Fruit fly (Drosophila melanogaster) whole organism, embryonic: ENCODE results near the gene TotM.

ENCODE experiments used
- Adf1 ChIP-seq: fragments of 200-800 bp; sonication (Bioruptor generic); IDR thresholded peaks from 2 replicates; pipeline ENCODE4 v1.3.6; 2022; ENCODE audit warnings: missing biosample characterization, missing genetic modification characterization
- Atf6 ChIP-seq: fragments of 200-800 bp; sonication (Bioruptor generic); IDR thresholded peaks from 2 replicates; pipeline ENCODE4 v1.3.6; 2022; ENCODE audit warnings: missing biosample characterization, missing genetic modification characterization
- CG10959 ChIP-seq: fragments of 200-800 bp; sonication (Bioruptor generic); IDR thresholded peaks from 2 replicates; pipeline ENCODE4 v1.3.6; 2022; ENCODE audit warnings: missing biosample characterization, missing genetic modification characterization
- CG11456 ChIP-seq: fragments of 200-800 bp; sonication (Bioruptor generic); IDR thresholded peaks from 3 replicates; pipeline ENCODE4 v1.3.6; 2022; ENCODE audit warnings: missing biosample characterization, missing genetic modification characterization
- CG11560 ChIP-seq: fragments of 200-800 bp; sonication (Bioruptor generic); IDR thresholded peaks from 3 replicates; pipeline ENCODE4 v1.3.6; 2022; ENCODE audit warnings: missing biosample characterization, missing genetic modification characterization
- CG12391 ChIP-seq: fragments of 200-800 bp; sonication (Bioruptor generic); optimal IDR thresholded peaks from 3 replicates; lab custom pipeline; 2018; ENCODE audit warnings: missing biosample characterization, mild to moderate bottlenecking, missing genetic modification characterization, moderate library complexity
- CG13424 ChIP-seq: fragments of 200-800 bp; sonication (Bioruptor generic); optimal IDR thresholded peaks from 2 replicates; lab custom pipeline; 2019; ENCODE audit warnings: missing biosample characterization, mild to moderate bottlenecking, missing genetic modification characterization, moderate library complexity
- CG14014 ChIP-seq: fragments of 200-800 bp; sonication (Bioruptor generic); IDR thresholded peaks from 2 replicates; pipeline ENCODE4 v1.3.6; 2022; ENCODE audit warnings: missing biosample characterization, missing genetic modification characterization
- CG17328 ChIP-seq: fragments of 200-800 bp; sonication (Bioruptor generic); IDR thresholded peaks from 2 replicates; pipeline ENCODE4 v1.3.6; 2022; ENCODE audit warnings: missing biosample characterization, missing genetic modification characterization
- CG1792 ChIP-seq: fragments of 200-800 bp; sonication (Bioruptor generic); optimal IDR thresholded peaks from 2 replicates; lab custom pipeline; 2016; ENCODE audit warnings: missing biosample characterization, missing genetic modification characterization
- CG18764 ChIP-seq: fragments of 200-800 bp; sonication (Bioruptor generic); optimal IDR thresholded peaks from 3 replicates; lab custom pipeline; 2016; ENCODE audit warnings: missing biosample characterization, missing genetic modification characterization
- CG2129 ChIP-seq: fragments of 200-800 bp; sonication (Bioruptor generic); IDR thresholded peaks from 2 replicates; pipeline ENCODE4 v1.3.6; 2022; ENCODE audit warnings: missing biosample characterization, missing genetic modification characterization; ENCODE audit not compliant: partially characterized antibody
- CG2199 ChIP-seq: fragments of 200-800 bp; sonication (Bioruptor generic); IDR thresholded peaks from 3 replicates; pipeline ENCODE4 v1.3.6; 2022; ENCODE audit warnings: missing biosample characterization, missing genetic modification characterization
- CG2712 ChIP-seq: fragments of 200-800 bp; optimal IDR thresholded peaks from 3 replicates; lab custom pipeline; 2019; ENCODE audit warnings: missing biosample characterization, mild to moderate bottlenecking, missing genetic modification characterization, moderate library complexity
- CG30020 ChIP-seq: fragments of 200-800 bp; optimal IDR thresholded peaks from 2 replicates; lab custom pipeline; 2019; ENCODE audit warnings: missing biosample characterization, mild to moderate bottlenecking, missing genetic modification characterization, moderate library complexity
- CG30403 ChIP-seq: fragments of 200-800 bp; sonication (Bioruptor generic); optimal IDR thresholded peaks from 3 replicates; lab custom pipeline; 2016; ENCODE audit warnings: missing biosample characterization, missing genetic modification characterization
- CG31388 ChIP-seq: fragments of 200-800 bp; sonication (Bioruptor generic); optimal IDR thresholded peaks from 2 replicates; lab custom pipeline; 2016; ENCODE audit warnings: missing biosample characterization, missing genetic modification characterization
- CG4820 ChIP-seq: fragments of 200-800 bp; sonication (Bioruptor generic); optimal IDR thresholded peaks from 3 replicates; lab custom pipeline; 2016; ENCODE audit warnings: missing biosample characterization, missing genetic modification characterization
- CG6654 ChIP-seq: fragments of 200-800 bp; sonication (Bioruptor generic); optimal IDR thresholded peaks from 2 replicates; lab custom pipeline; 2017; ENCODE audit warnings: missing biosample characterization, mild to moderate bottlenecking, missing genetic modification characterization
- CG7839 ChIP-seq: fragments of 200-800 bp; sonication (Bioruptor generic); optimal IDR thresholded peaks from 3 replicates; lab custom pipeline; 2018; ENCODE audit warnings: missing biosample characterization, mild to moderate bottlenecking, missing genetic modification characterization, moderate library complexity
- CG8359 ChIP-seq: fragments of 200-800 bp; sonication (Bioruptor generic); optimal IDR thresholded peaks from 2 replicates; lab custom pipeline; 2017; ENCODE audit warnings: missing biosample characterization, mild to moderate bottlenecking, missing genetic modification characterization, borderline replicate concordance
- CkIIα-i1 ChIP-seq: fragments of 200-800 bp; sonication (Bioruptor generic); IDR thresholded peaks from 2 replicates; pipeline ENCODE4 v1.3.6; 2022; ENCODE audit warnings: missing biosample characterization, missing genetic modification characterization
- Dbx ChIP-seq: fragments of 200-800 bp; sonication (Bioruptor generic); IDR thresholded peaks from 3 replicates; pipeline ENCODE4 v1.3.6; 2022; ENCODE audit warnings: missing biosample characterization, missing genetic modification characterization
- H2.0 ChIP-seq: fragments of 200-800 bp; sonication (Bioruptor generic); IDR thresholded peaks from 2 replicates; pipeline ENCODE4 v1.3.6; 2022; ENCODE audit warnings: missing biosample characterization, missing genetic modification characterization
- HLH3B ChIP-seq: fragments of 200-800 bp; sonication (Bioruptor generic); IDR thresholded peaks from 2 replicates; pipeline ENCODE4 v1.3.6; 2022; ENCODE audit warnings: missing biosample characterization, missing genetic modification characterization
- HmgZ ChIP-seq: fragments of 200-800 bp; sonication (Bioruptor generic); optimal IDR thresholded peaks from 2 replicates; lab custom pipeline; 2018; ENCODE audit warnings: missing biosample characterization, mild to moderate bottlenecking, missing genetic modification characterization
- Hr51 ChIP-seq, 2 experiments: fragments of 200-800 bp; sonication (Bioruptor generic); optimal IDR thresholded peaks; 2 replicates in 1 of 2; 3 replicates in 1 of 2; lab custom pipeline; 2016 to 2018; ENCODE audit warnings: missing biosample characterization in 2 of 2, missing genetic modification characterization in 2 of 2, mild to moderate bottlenecking in 1 of 2, moderate library complexity in 1 of 2
- Nf-YA ChIP-seq: fragments of 200-800 bp; sonication (Bioruptor generic); IDR thresholded peaks from 2 replicates; pipeline ENCODE4 v1.3.6; 2022; ENCODE audit warnings: missing biosample characterization, missing genetic modification characterization
- Pdp1 ChIP-seq, 2 experiments: fragments of 200-800 bp; sonication (Bioruptor generic); optimal IDR thresholded peaks; 3 replicates each; lab custom pipeline; 2016; ENCODE audit warnings: missing biosample characterization in 2 of 2, missing genetic modification characterization in 2 of 2, mild to moderate bottlenecking in 1 of 2, moderate library complexity in 1 of 2
- Side ChIP-seq: fragments of 200-800 bp; sonication (Bioruptor generic); optimal IDR thresholded peaks from 2 replicates; lab custom pipeline; 2016; ENCODE audit warnings: missing biosample characterization, missing genetic modification characterization
- btn ChIP-seq: fragments of 200-800 bp; sonication (Bioruptor generic); optimal IDR thresholded peaks from 2 replicates; lab custom pipeline; 2016; ENCODE audit warnings: missing biosample characterization, missing genetic modification characterization
- dan ChIP-seq: fragments of 200-800 bp; sonication (Bioruptor generic); IDR thresholded peaks from 2 replicates; pipeline ENCODE4 v1.3.6; 2022; ENCODE audit warnings: missing biosample characterization, missing genetic modification characterization
- ems ChIP-seq: fragments of 200-800 bp; sonication (Bioruptor generic); optimal IDR thresholded peaks from 3 replicates; lab custom pipeline; 2016; ENCODE audit warnings: missing biosample characterization, missing genetic modification characterization
- fd102C ChIP-seq: fragments of 200-800 bp; sonication (Bioruptor generic); optimal IDR thresholded peaks from 2 replicates; lab custom pipeline; 2018; ENCODE audit warnings: missing biosample characterization, mild to moderate bottlenecking, missing genetic modification characterization, moderate library complexity
- gcm2 ChIP-seq: fragments of 200-800 bp; sonication (Bioruptor generic); optimal IDR thresholded peaks from 2 replicates; lab custom pipeline; 2016; ENCODE audit warnings: missing biosample characterization, missing genetic modification characterization
- hb ChIP-seq: fragments of 200-800 bp; sonication (Bioruptor generic); IDR thresholded peaks from 3 replicates; pipeline ENCODE4 v1.3.6; 2022; ENCODE audit warnings: missing biosample characterization, missing genetic modification characterization; ENCODE audit not compliant: partially characterized antibody
- lbe ChIP-seq: fragments of 200-800 bp; sonication (Bioruptor generic); optimal IDR thresholded peaks from 2 replicates; lab custom pipeline; 2016; ENCODE audit warnings: missing biosample characterization, mild to moderate bottlenecking, missing genetic modification characterization
- lola ChIP-seq, 3 experiments: fragments of >200 bp in 2 of 3; fragments of 200-800 bp in 1 of 3; sonication (Bioruptor generic) in 1 of 3; optimal IDR thresholded peaks; 2 replicates each; lab custom pipeline; 2017 to 2019; ENCODE audit warnings: missing biosample characterization in 3 of 3, missing genetic modification characterization in 3 of 3, mild to moderate bottlenecking in 1 of 3, moderate library complexity in 1 of 3
- nmo ChIP-seq: fragments of 200-800 bp; sonication (Bioruptor generic); optimal IDR thresholded peaks from 2 replicates; lab custom pipeline; 2018; ENCODE audit warnings: missing biosample characterization, mild to moderate bottlenecking, missing genetic modification characterization, moderate library complexity
- p53 ChIP-seq: fragments of 200-800 bp; sonication (Bioruptor generic); optimal IDR thresholded peaks from 2 replicates; lab custom pipeline; 2016; ENCODE audit warnings: missing biosample characterization, missing genetic modification characterization
- phol ChIP-seq: fragments of 200-800 bp; sonication (Bioruptor generic); optimal IDR thresholded peaks from 3 replicates; lab custom pipeline; 2018; ENCODE audit warnings: missing biosample characterization, mild to moderate bottlenecking, missing genetic modification characterization, moderate library complexity
- prd ChIP-seq, 3 experiments: fragments of >200 bp in 2 of 3; fragments of 200-800 bp in 1 of 3; sonication (Bioruptor generic) in 1 of 3; optimal IDR thresholded peaks in 2 of 3; IDR thresholded peaks in 1 of 3; 2 replicates in 2 of 3; 3 replicates in 1 of 3; pipeline versions ENCODE4 v1.3.6 to Lab custom; 2017 to 2022; ENCODE audit warnings: missing biosample characterization in 1 of 3, missing genetic modification characterization in 1 of 3
- pum ChIP-seq: fragments of 200-800 bp; sonication (Bioruptor generic); optimal IDR thresholded peaks from 2 replicates; lab custom pipeline; 2016; ENCODE audit warnings: missing biosample characterization, missing genetic modification characterization
- ranshi ChIP-seq: fragments of 200-800 bp; sonication (Bioruptor generic); IDR thresholded peaks from 2 replicates; pipeline ENCODE4 v1.3.6; 2022; ENCODE audit warnings: missing biosample characterization, missing genetic modification characterization
- sisA ChIP-seq: fragments of 200-800 bp; sonication (Bioruptor generic); IDR thresholded peaks from 2 replicates; pipeline ENCODE4 v1.3.6; 2022; ENCODE audit warnings: missing biosample characterization, missing genetic modification characterization
- ssp ChIP-seq: fragments of 200-800 bp; sonication (Bioruptor generic); IDR thresholded peaks from 2 replicates; pipeline ENCODE4 v1.3.6; 2022; ENCODE audit warnings: missing biosample characterization, missing genetic modification characterization
- unc-4 ChIP-seq: fragments of 200-800 bp; sonication (Bioruptor generic); IDR thresholded peaks from 2 replicates; pipeline ENCODE4 v1.3.6; 2022; ENCODE audit warnings: missing biosample characterization, missing genetic modification characterization; ENCODE audit not compliant: partially characterized antibody
- wek ChIP-seq: fragments of 200-800 bp; sonication (Bioruptor generic); optimal IDR thresholded peaks from 3 replicates; lab custom pipeline; 2018; ENCODE audit warnings: missing biosample characterization, mild to moderate bottlenecking, missing genetic modification characterization, moderate library complexity
- zen ChIP-seq: fragments of 200-800 bp; sonication (Bioruptor generic); optimal IDR thresholded peaks from 3 replicates; lab custom pipeline; 2018; ENCODE audit warnings: missing biosample characterization, mild to moderate bottlenecking, missing genetic modification characterization, moderate library complexity

TotM gene

DNA sequence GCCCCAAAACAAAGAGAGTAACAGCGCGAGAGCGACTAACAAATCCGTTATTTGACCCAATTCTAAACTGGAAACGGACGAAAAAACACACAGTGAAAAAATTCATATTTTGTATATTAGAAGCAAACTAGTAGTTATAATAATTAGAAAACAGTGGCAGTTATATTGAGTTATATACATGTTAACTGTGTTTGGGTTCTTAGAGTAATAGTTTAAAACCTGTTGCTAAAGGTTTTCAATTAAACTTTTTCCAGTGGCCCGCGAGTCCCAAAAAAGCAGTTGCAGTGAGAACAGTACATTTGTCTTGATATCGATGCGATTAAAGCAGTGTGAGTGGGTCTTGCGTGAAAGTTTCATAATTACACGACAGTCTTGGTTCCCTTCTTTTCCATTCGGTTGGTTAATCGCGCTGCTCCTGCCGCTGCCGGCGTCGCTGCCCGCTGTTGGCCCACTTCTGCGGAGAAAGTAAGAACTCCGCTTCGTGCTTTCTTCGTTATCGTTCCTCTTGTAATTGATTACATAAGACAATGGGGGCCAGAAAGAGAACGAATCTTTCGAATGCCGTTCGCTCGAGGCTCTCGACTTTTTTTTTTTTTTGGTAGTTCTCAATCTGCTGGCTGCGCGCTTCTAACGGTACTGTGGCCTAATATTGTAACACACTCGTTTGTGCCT lies 32.2 kb upstream of the TotM start (continued):
- no peak for TF ChIP-seq unc-4
- TF ChIP-seq CG13424 (tag; lab: Kevin White, UChicago): peak; percentile 68
- peak; percentile 61 for TF ChIP-seq ssp
- peak; percentile 36; the same call in 1 of the 2 replicates for TF ChIP-seq ranshi
- TF ChIP-seq CG2129 (GFP tag; lab: Robert Waterston, UW): no peak
- no peak for TF ChIP-seq CG31388 (GFP tag; lab: Kevin White, UChicago)
- peak; percentile 36; the same call in 1 of the 2 replicates for TF ChIP-seq sisA (GFP tag; lab: Robert Waterston, UW)
- peak; percentile 57 for TF ChIP-seq CG17328 (GFP tag; lab: Robert Waterston, UW)
- TF ChIP-seq CG4820: peak; percentile 29
- TF ChIP-seq CG7839 (tag; lab: Kevin White, UChicago): peak; percentile 62
- peak; percentile 38; the same call in 1 of the 2 replicates for TF ChIP-seq HLH3B (GFP tag; lab: Robert Waterston, UW)
- TF ChIP-seq CG1792: no peak
- peak in 1 of 3 experiments; percentile 69 for TF ChIP-seq lola (GFP tag; optimal IDR thresholded peaks at IDR 0.05; lab: Kevin White, UChicago)
- peak; percentile 61 for TF ChIP-seq CG12391 (tag; lab: Kevin White, UChicago)
- no peak for TF ChIP-seq ems
- no peak for TF ChIP-seq Dbx (GFP tag; lab: Robert Waterston, UW)
- TF ChIP-seq Nf-YA (GFP tag; lab: Robert Waterston, UW): no peak
- TF ChIP-seq CG18764: no peak
- no peak for TF ChIP-seq gcm2
- peak; percentile 11 for TF ChIP-seq CG30403 (GFP tag; lab: Kevin White, UChicago)
- peak; percentile 17 to 81 for TF ChIP-seq Pdp1 (GFP tag; optimal IDR thresholded peaks at IDR 0.05; lab: Kevin White, UChicago)
- TF ChIP-seq Atf6 (GFP tag; lab: Robert Waterston, UW): no peak
- no peak for TF ChIP-seq CkIIα-i1 (GFP tag; lab: Robert Waterston, UW)
- no peak for TF ChIP-seq wek (GFP tag; lab: Kevin White, UChicago)
- no peak for TF ChIP-seq CG11456 (GFP tag; lab: Robert Waterston, UW)
- TF ChIP-seq Side (GFP tag; lab: Kevin White, UChicago): no peak
- TF ChIP-seq H2.0 (GFP tag; lab: Robert Waterston, UW): 0 out of 2 replicates have a peak, but pooled peaks have one; percentile 12
- TF ChIP-seq zen (tag; lab: Kevin White, UChicago): no peak
- TF ChIP-seq prd (optimal IDR thresholded peaks at IDR 0.05; lab: Kevin White, UChicago): no peak
- 0 out of 3 replicates have a peak, but pooled peaks have one; percentile 18 for TF ChIP-seq prd (GFP tag; IDR thresholded peaks at IDR 0.05; lab: Robert Waterston, UW)
- no peak for TF ChIP-seq btn (GFP tag; lab: Kevin White, UChicago)
- TF ChIP-seq hb (GFP tag; lab: Robert Waterston, UW): no peak
- TF ChIP-seq Adf1 (GFP tag; lab: Robert Waterston, UW): no peak
- peak; percentile 49 for TF ChIP-seq lbe (GFP tag; lab: Kevin White, UChicago)
- peak; percentile 67 for TF ChIP-seq phol (tag; lab: Kevin White, UChicago)
- TF ChIP-seq Hr51 (GFP tag; optimal IDR thresholded peaks at IDR 0.05; lab: Kevin White, UChicago): peak in 1 of 2 experiments; percentile 19
- no peak for TF ChIP-seq fd102C (GFP tag; lab: Kevin White, UChicago)
- no peak for TF ChIP-seq CG14014 (GFP tag; lab: Robert Waterston, UW)
- TF ChIP-seq dan (GFP tag; lab: Robert Waterston, UW): no peak
- TF ChIP-seq p53 (GFP tag; lab: Kevin White, UChicago): no peak
- TF ChIP-seq nmo: peak; percentile 72
- peak; percentile 64 for TF ChIP-seq CG2712 (tag; lab: Kevin White, UChicago)
- no peak for TF ChIP-seq CG30020
- TF ChIP-seq pum: peak; percentile 38
- TF ChIP-seq CG10959 (GFP tag; lab: Robert Waterston, UW): no peak
- no peak for TF ChIP-seq CG6654 (GFP tag; lab: Kevin White, UChicago)
- no peak for TF ChIP-seq HmgZ (tag; lab: Kevin White, UChicago)
- TF ChIP-seq CG11560 (tag; lab: Robert Waterston, UW): no peak
- TF ChIP-seq CG2199 (GFP tag; lab: Robert Waterston, UW): no peak
- no peak for TF ChIP-seq CG8359
